Worm (Caenorhabditis elegans): ENCODE measurements around the gene nish-1.

The nish-1 gene

DNA sequence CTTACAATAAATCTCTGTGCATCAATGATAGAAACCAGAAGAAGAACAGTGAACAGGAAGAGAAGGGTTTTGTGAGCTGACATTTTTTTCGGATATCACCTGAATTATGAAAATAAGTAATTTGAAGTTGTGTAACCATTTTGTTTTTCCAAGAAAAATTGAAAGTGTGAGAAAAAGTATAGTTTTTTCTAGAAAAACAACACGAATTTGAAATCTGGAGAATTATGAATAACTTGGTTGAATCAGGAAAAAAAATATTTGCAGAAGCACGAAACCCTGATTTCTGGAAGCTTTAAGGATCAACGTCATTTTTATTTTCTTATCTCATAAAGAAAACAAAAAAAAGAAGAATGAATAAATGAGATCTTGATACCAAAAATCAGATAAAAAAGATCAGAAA is 10.4 kb downstream of the nish-1 start, which contains the start of gene F13E9.12:
F13E9.12 (minus strand) TSS at position 101 of the 400 bp plus-strand sequence.
- TF ChIP-seq elt-1 (tag; optimal IDR thresholded peaks at IDR 0.05) (peak; percentile 35), egl-27 (tag; optimal IDR thresholded peaks at IDR 0.05) (no peak)

DNA sequence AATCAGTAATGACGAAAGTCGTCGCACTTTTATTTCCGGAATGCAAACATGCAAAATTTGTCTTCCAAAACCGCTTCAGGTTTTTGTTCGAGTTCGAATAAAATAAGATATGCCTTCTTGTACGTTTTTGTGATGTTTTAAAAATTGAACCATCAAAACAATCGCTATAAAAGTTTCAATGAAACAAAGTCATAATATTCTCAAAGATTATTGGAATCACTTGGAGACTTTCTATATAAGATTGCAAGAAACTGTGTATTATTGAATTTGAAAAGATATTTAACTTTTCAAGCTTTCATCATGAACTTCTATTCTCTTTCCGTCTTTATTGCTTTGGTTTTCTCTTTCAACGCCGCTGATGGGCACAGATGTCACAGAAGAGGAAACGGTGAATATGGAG is 12.7 kb downstream of the nish-1 start, which contains the start of gene fipr-14:
fipr-14 (plus strand) TSS at position 301 of the 400 bp plus-strand sequence.
- no peak for TF ChIP-seq jun-1 (tag; optimal IDR thresholded peaks at IDR 0.05)
- TF ChIP-seq elt-3 (tag; optimal IDR thresholded peaks at IDR 0.05) = no peak
- TF ChIP-seq ceh-82 (tag; optimal IDR thresholded peaks at IDR 0.05) = no peak

DNA sequence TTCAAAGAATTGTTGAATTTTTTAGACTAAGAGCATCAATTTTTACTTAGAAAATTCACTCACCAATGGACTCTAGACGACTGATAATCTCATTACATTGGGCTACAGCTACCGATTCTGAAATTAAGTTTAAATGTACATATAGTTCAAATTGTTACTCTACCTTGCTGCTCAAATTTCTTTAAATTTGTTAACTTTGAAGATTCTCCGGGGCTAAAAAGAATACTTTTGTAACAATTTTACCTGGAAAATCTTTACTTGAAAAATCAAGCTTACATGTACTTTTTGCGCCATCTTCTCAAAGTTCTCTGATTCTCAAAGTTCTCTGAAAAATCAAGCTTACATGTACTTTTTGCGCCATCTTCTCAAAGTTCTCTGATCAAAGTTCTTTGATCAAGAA is 15.4 kb downstream of the nish-1 start, which contains the start of gene sdz-13:
sdz-13 (minus strand) TSS at position 101 of the 400 bp plus-strand sequence.
- no peak for TF ChIP-seq ztf-11 (tag; optimal IDR thresholded peaks at IDR 0.05)

DNA sequence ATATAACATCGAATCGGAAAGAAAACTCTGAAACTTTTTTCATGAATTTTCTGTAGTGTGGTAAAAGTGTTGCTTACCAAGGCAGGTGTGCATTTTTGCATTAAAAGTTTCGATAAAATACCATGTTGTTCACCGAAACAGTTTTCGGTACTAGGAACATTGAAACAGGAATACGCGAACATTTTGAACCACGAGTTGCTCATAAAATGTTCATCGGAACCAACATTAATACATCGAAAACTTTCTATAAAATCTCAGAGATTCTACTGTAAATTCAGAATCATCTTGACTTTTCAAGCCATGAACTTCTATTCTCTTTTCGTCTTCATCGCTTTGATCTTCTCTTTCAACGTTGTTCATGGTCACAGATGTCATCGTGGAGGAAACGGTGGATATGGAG is 16.1 kb downstream of the nish-1 start, which contains the start of gene fipr-15:
fipr-15 (plus strand) TSS at position 301 of the 400 bp plus-strand sequence.
- TF ChIP-seq jun-1 (tag; optimal IDR thresholded peaks at IDR 0.05) (no peak), snpc-4 (tag; optimal IDR thresholded peaks at IDR 0.05) (no peak)

- TF ChIP-seq egl-5 (tag; optimal IDR thresholded peaks at IDR 0.05) (no peak), nhr-237 (tag; optimal IDR thresholded peaks at IDR 0.05) (no peak), ceh-28 (tag; optimal IDR thresholded peaks at IDR 0.05) (peak; percentile 18), nhr-67 (tag; optimal IDR thresholded peaks at IDR 0.05) (no peak), nfya-1 (tag; optimal IDR thresholded peaks at IDR 0.05; ENCODE audit: insufficient read depth) (no peak), elt-2 (tag; optimal IDR thresholded peaks at IDR 0.05) (peak; percentile 67), ceh-16 (tag; optimal IDR thresholded peaks at IDR 0.05) (no peak), aly-2 (tag; optimal IDR thresholded peaks at IDR 0.05) (no peak), ceh-82 (tag; optimal IDR thresholded peaks at IDR 0.05) (no peak), ceh-9 (tag; optimal IDR thresholded peaks at IDR 0.05) (no peak), nhr-43 (tag; optimal IDR thresholded peaks at IDR 0.05; ENCODE audit: poor library complexity, severe bottlenecking) (no peak), nhr-23 (tag; optimal IDR thresholded peaks at IDR 0.05) (no peak), fkh-2 (tag; optimal IDR thresholded peaks at IDR 0.05) (no peak)
These were observed 17.1 kb downstream of the nish-1 start, which contains the start of gene F13E9.13 for ce11 chrIV:10881230-10881629. F13E9.13 (plus strand) TSS chrIV:10881546.

ce11 chrIV:10884263-10884662 is 20.1 kb downstream of the nish-1 start, which contains the start of gene F13E9.5:
F13E9.5 (minus strand) TSS chrIV:10884363.
- no peak for TF ChIP-seq ceh-9 (tag; optimal IDR thresholded peaks at IDR 0.05)
- TF ChIP-seq nhr-11 (tag; optimal IDR thresholded peaks at IDR 0.05) = no peak
- no peak for TF ChIP-seq fkh-10 (GFP tag; optimal IDR thresholded peaks at IDR 0.05)

- TF ChIP-seq fkh-2 (tag; optimal IDR thresholded peaks at IDR 0.05) (no peak), fos-1 (tag; optimal IDR thresholded peaks at IDR 0.05) (no peak), skn-1 (tag; optimal IDR thresholded peaks at IDR 0.05) (no peak), ceh-16 (tag; optimal IDR thresholded peaks at IDR 0.05) (no peak), sea-2 (GFP tag; optimal IDR thresholded peaks at IDR 0.05) (no peak), egl-27 (tag; optimal IDR thresholded peaks at IDR 0.05) (no peak), R02D3.7 (tag; optimal IDR thresholded peaks at IDR 0.05) (no peak), nhr-28 (tag; optimal IDR thresholded peaks at IDR 0.05) (no peak), nhr-25 (tag; optimal IDR thresholded peaks at IDR 0.05) (no peak), mml-1 (tag; optimal IDR thresholded peaks at IDR 0.05) (no peak), nhr-76 (tag; optimal IDR thresholded peaks at IDR 0.05) (no peak), elt-1 (tag; optimal IDR thresholded peaks at IDR 0.05) (no peak), daf-12 (tag; optimal IDR thresholded peaks at IDR 0.05) (no peak), fkh-10 (GFP tag; optimal IDR thresholded peaks at IDR 0.05) (no peak), ceh-9 (tag; optimal IDR thresholded peaks at IDR 0.05) (no peak), nhr-77 (tag; optimal IDR thresholded peaks at IDR 0.05) (no peak)
These were observed 21.8 kb downstream of the nish-1 start, which contains the start of gene srlf-11 for ce11 chrIV:10885915-10886314. srlf-11 (minus strand) TSS chrIV:10886015.

All from whole organism, L3 larva.